Worm (Caenorhabditis elegans): Measurements from ENCODE around the gene T24A6.1.
"Not testable (repeated sequence)": the region's sequence is repeated elsewhere in the genome, so short reads cannot be mapped to it uniquely, and the experiment has no call there.

T24A6.1 gene

DNA sequence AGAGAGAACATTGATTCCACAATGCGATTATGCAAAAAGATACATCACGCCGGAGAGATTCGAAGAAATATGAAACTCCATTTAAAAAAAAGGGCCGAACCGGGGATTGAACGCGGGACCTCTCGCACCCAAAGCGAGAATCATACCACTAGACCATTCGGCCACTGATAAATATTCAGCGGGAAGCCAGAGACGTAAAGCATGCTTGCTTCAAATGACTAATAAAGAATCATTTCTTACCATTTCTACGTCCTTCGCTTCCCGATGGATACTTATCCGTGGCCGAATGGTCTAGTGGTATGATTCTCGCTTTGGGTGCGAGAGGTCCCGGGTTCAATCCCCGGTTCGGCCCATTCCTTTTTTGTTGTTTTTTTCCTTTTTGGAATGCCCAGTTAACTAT, 29.4 kb downstream of the T24A6.1 start (continued):
- TF ChIP-seq arid-1 (GFP tag; conservative IDR thresholded peaks at IDR 0.05) (0 out of 2 replicates have a peak, but pooled peaks have one; percentile 36), zfp-3 (GFP tag; conservative IDR thresholded peaks at IDR 0.05) (no peak)

DNA sequence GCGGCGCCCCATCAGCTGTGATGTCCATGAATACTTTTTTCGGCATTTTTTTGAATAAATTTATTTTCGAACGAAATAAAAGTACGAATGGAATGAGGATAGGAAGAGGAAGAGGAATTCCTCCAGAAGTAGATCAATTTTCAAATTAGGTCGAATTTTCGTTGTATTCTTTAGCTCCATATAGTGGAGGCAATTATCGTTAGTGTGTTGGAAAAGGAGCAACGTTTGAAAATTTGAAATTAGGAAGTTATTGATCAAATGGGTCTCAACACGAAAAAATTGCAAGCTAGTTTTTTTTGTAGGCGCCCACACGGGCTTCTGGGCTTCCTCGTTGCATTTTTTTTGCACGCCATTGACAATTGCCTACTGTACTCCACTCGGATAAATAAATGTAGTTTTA, 33.3 kb downstream of the T24A6.1 start, which contains the start of gene T22F3.12:
T22F3.12 (minus strand) TSS at position 101 of the 400 bp plus-strand sequence.
- TF ChIP-seq nhr-237 (tag; optimal IDR thresholded peaks at IDR 0.05) (no peak), nhr-11 (tag; optimal IDR thresholded peaks at IDR 0.05) (no peak), ceh-32 (tag; optimal IDR thresholded peaks at IDR 0.05; ENCODE audit: poor library complexity) (no peak), Y105C5A.15 (GFP tag; IDR thresholded peaks at IDR 0.05) (no peak), fos-1 (tag; optimal IDR thresholded peaks at IDR 0.05) (no peak), dpl-1 (GFP tag; optimal IDR thresholded peaks at IDR 0.05) (no peak), lin-13 (GFP tag; optimal IDR thresholded peaks at IDR 0.05) (no peak), gei-8 (GFP tag; optimal IDR thresholded peaks at IDR 0.05) (no peak), lin-1 (GFP tag; IDR thresholded peaks at IDR 0.05) (no peak), vab-7 (GFP tag; IDR thresholded peaks at IDR 0.05) (no peak), dve-1 (tag; optimal IDR thresholded peaks at IDR 0.05; ENCODE audit: insufficient read depth) (no peak), duxl-1 (tag; optimal IDR thresholded peaks at IDR 0.05; ENCODE audit: poor library complexity) (no peak), ces-1 (GFP tag; optimal IDR thresholded peaks at IDR 0.05) (no peak), lin-29 (GFP tag; IDR thresholded peaks at IDR 0.05) (no peak), nhr-25 (tag; optimal IDR thresholded peaks at IDR 0.05; ENCODE audit: borderline replicate concordance, insufficient read depth) (no peak), zfp-3 (GFP tag; conservative IDR thresholded peaks at IDR 0.05) (no peak), nhr-10 (tag; optimal IDR thresholded peaks at IDR 0.05) (no peak)

DNA sequence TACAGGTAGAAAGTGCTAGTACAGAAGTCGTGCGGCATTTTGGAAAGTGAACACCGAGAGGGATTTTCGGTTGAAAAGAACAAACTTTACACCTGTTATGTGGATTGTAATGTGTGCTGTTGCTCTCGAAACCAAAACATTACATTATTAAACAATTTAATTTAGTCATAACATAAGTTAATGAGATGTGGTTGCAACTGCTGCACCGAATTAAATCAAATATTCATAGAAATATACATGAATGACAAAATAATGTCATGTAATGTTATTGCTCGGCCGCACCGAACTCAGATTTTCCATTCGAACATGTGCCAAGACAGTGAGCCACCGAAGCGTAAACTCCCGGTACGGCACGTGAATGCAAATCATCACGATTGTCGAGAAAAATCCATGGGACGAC, 36.1 kb downstream of the T24A6.1 start, which contains the start of gene srh-213:
srh-213 (minus strand) TSS at position 101 of the 400 bp plus-strand sequence.
- no peak for TF ChIP-seq daf-8 (GFP tag; IDR thresholded peaks at IDR 0.05)
- peak; percentile 84 for TF ChIP-seq aha-1 (tag)

DNA sequence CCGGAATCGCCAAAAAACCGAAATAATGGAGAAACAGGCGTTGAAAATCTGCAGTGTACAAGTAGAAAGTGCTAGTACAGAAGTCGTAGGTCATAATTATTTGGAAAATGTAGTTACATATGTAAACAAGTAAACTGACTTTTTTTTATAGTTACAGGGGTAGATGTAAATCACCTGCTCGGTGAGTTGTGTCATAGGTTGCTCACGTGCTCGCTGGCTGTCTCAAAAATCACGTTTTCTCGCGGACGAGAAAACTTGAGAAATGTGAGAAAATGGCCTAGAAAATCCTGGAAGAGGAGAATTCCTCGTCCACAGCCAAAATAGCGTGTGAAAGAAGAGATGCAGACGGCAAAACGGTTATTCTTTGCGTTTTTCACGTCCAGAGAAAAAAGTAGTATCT, 38.2 kb downstream of the T24A6.1 start, which contains the start of gene srh-212:
srh-212 (minus strand) TSS at position 101 of the 400 bp plus-strand sequence.
- TF ChIP-seq ceh-82 (tag; optimal IDR thresholded peaks at IDR 0.05); nhr-42 (GFP tag; IDR thresholded peaks at IDR 0.05); lin-39 (tag; optimal IDR thresholded peaks at IDR 0.05): not testable (repeated sequence)

DNA sequence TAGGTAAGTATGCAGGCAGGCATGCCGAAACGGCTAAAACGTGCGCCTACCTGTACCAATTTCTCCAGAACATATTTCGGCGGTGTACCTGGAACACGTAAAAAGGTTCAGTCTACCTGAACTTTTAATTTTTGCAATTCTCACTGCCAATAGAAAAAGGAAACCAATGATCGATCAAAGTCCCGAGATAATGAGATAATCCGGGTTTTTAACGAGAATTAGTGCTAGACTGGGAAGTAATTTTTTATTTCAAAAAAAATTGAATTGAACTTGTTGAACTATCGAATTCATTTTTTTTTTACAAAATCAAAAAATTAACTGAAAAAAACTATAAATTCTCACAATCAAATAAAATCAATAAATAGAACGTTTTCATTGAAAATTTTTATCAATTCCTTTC, 41.7 kb downstream of the T24A6.1 start, which contains the start of gene T22F3.7:
T22F3.7 (minus strand) TSS at position 101 of the 400 bp plus-strand sequence.
- TF ChIP-seq nhr-28 (tag; optimal IDR thresholded peaks at IDR 0.05) = no peak
- no peak for TF ChIP-seq F44E2.7 (GFP tag; IDR thresholded peaks at IDR 0.05)
- TF ChIP-seq lin-15B (tag; optimal IDR thresholded peaks at IDR 0.05) = no peak

DNA sequence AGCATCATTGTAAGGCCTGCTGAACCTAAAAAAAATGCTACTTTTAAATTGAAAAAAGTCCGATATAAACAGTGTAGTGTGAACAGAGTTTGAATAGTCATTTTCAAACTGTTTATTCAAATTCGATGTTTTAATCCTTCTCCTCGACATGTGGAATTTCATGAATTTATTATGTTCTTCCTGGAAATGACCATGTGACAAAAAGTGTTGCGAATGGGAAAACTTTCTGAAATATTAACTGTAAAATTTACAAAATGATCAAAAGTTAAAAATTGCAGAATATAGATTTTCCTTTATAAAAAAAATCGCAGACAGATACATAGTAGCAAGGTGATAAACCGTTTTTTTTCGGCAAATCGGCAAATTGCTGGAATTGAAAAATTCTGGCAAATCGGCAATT, 46.5 kb downstream of the T24A6.1 start, which contains the start of gene T22F3.8:
T22F3.8 (minus strand) TSS at position 101 of the 400 bp plus-strand sequence.
- TF ChIP-seq ceh-82 (tag; optimal IDR thresholded peaks at IDR 0.05) = no peak

DNA sequence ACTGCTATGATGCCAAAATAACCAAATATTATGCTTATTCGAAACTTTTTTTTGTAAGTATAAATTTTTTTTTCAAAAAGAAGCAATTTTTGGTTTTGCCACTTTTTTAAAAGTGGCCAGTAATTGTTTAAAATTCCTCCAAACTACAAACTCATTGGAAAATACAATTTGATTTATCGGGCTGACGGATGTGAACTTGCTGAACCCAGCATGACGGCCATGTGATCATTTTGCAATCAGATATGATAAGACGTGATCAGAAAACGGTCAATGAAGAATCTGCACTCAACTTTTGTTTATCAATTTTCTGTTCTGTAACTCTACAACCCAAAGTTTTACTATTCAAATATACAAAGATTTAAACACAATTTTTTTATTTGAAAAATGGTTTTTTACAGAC, 47.5 kb downstream of the T24A6.1 start:
- TF ChIP-seq tag-97 (GFP tag; IDR thresholded peaks at IDR 0.05) = no peak
- no peak for TF ChIP-seq F26F4.8 (GFP tag; conservative IDR thresholded peaks at IDR 0.05)
- TF ChIP-seq ceh-62 (tag; optimal IDR thresholded peaks at IDR 0.05) = no peak
- no peak for TF ChIP-seq unc-39 (tag; optimal IDR thresholded peaks at IDR 0.05)
- no peak for TF ChIP-seq fkh-10 (GFP tag; optimal IDR thresholded peaks at IDR 0.05)
- no peak for TF ChIP-seq mes-2 (tag; optimal IDR thresholded peaks at IDR 0.05; ENCODE audit: poor library complexity, severe bottlenecking)
- peak; percentile 80 for TF ChIP-seq nhr-28 (tag; optimal IDR thresholded peaks at IDR 0.05)
- no peak for TF ChIP-seq zfp-2 (tag; optimal IDR thresholded peaks at IDR 0.05)
- no peak for TF ChIP-seq nhr-6 (tag; optimal IDR thresholded peaks at IDR 0.05)
- no peak for TF ChIP-seq unc-130 (GFP tag; optimal IDR thresholded peaks at IDR 0.05)
- no peak for TF ChIP-seq ztf-7 (tag; optimal IDR thresholded peaks at IDR 0.05)
- no peak for TF ChIP-seq egl-27 (tag; optimal IDR thresholded peaks at IDR 0.05)
- TF ChIP-seq aha-1 (tag) = no peak
- TF ChIP-seq hlh-30 (tag; optimal IDR thresholded peaks at IDR 0.05; ENCODE audit: insufficient read depth) = peak; percentile 7
